Worm (Caenorhabditis elegans) whole organism, L3 larva: ENCODE results near the gene ifas-3.
"Not testable (repeated sequence)": the region's sequence is repeated elsewhere in the genome, so short reads cannot be mapped to it uniquely, and the experiment has no call there.

Experiments
- egl-27 ChIP-seq: sonication (generic microtip); optimal IDR thresholded peaks from 4 replicates; lab custom pipeline; 2017; ENCODE audit warnings: missing biosample characterization, missing genetic modification reagents, missing genetic modification characterization
- mdl-1 ChIP-seq: fragments of 150-350 bp; optimal IDR thresholded peaks from 2 replicates; lab custom pipeline; 2014; ENCODE audit warnings: missing biosample characterization, missing genetic modification characterization
- nhr-12 ChIP-seq: fragments of 150-350 bp; optimal IDR thresholded peaks from 2 replicates; lab custom pipeline; 2014; ENCODE audit warnings: missing biosample characterization, missing genetic modification characterization
- nhr-237 ChIP-seq: fragments of 150-350 bp; optimal IDR thresholded peaks from 2 replicates; lab custom pipeline; 2014; ENCODE audit warnings: missing biosample characterization, missing genetic modification characterization
- nhr-77 ChIP-seq: fragments of 150-350 bp; optimal IDR thresholded peaks from 2 replicates; lab custom pipeline; 2014; ENCODE audit warnings: missing biosample characterization, missing genetic modification characterization
- snpc-4 ChIP-seq: fragments of 150-350 bp; optimal IDR thresholded peaks from 2 replicates; lab custom pipeline; 2014; ENCODE audit warnings: missing biosample characterization, missing genetic modification characterization
- unc-62 ChIP-seq: fragments of 150-350 bp; sonication (generic microtip); optimal IDR thresholded peaks from 4 replicates; lab custom pipeline; 2014; ENCODE audit warnings: missing biosample characterization, missing genetic modification reagents, missing genetic modification characterization

DNA sequence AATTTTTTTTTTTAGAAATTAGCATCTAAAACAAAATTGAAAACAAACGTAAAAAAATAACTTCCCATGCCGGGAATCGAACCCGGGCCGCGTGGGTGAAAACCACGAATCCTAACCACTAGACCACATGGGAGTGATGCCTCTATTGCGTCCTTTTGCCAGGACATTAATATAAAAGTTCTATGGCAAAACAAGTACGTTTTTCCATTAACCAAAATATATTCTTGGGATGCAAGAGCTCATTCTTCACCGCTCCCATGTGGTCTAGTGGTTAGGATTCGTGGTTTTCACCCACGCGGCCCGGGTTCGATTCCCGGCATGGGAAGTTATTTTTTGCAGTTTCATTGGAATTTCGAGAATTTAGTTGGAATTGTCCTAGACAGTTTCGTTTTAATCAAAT is 17.6 kb downstream of the ifas-3 start:
- not testable (repeated sequence) for TF ChIP-seq nhr-237; nhr-77; egl-27 (tag; lab: Kevin White, UChicago); unc-62 (GFP tag; lab: Kevin White, UChicago); snpc-4 (tag; lab: Kevin White, UChicago); mdl-1; nhr-12
